Worm (Caenorhabditis elegans) whole organism, young adult: Measurements from ENCODE around the gene slcf-1.

Experiments
- gei-17 ChIP-seq: fragments of 200-800 bp; sonication (Bioruptor generic); optimal IDR thresholded peaks from 2 replicates; lab custom pipeline; 2018; ENCODE audit warnings: mild to moderate bottlenecking, missing genetic modification characterization, missing compliant biosample characterization
- lin-40 ChIP-seq: sonication (generic microtip); optimal IDR thresholded peaks from 2 replicates; lab custom pipeline; 2016; ENCODE audit warnings: missing genetic modification characterization, mild to moderate bottlenecking, missing compliant biosample characterization, missing genotype, missing genetic modification reagents
- madf-3 ChIP-seq: fragments of 200-800 bp; sonication (Bioruptor generic); IDR thresholded peaks from 2 replicates; pipeline ENCODE4 v1.3.6; 2022; ENCODE audit warnings: missing genetic modification reagents, missing genetic modification characterization, missing compliant biosample characterization
- unc-62 ChIP-seq: fragments of 150-350 bp; optimal IDR thresholded peaks from 2 replicates; lab custom pipeline; 2014; ENCODE audit warnings: missing biosample characterization, missing genetic modification reagents, missing genetic modification characterization

DNA sequence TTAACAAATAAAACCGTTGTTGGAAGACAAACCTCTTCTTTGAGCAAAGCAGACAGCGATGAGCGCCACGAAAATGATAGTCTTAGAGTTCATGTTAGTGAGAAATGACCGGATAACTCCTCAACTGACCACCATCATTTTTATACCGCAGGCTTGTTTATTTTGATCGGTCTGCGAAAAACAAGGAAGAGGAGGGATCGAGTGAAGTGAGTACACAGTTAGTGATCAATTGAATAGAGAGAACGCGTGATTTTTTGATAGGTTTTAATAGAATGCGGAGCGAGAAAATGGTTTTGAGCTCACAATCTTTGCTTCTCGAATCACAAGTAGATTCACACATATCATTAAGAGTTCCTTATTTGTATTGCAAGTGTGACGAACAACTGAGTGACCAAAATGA, 7.8 kb upstream of the slcf-1 start, which contains the start of gene F14F3.4:
- TF ChIP-seq gei-17 (GFP tag; lab: Kevin White, UChicago) (no peak), madf-3 (no peak), unc-62 (GFP tag; lab: Kevin White, UChicago) (no peak), lin-40 (no peak)
